Fruit fly (Drosophila melanogaster) whole organism, embryonic: ENCODE data around the gene CG34325.

Experiments used
- Abd-B ChIP-seq: fragments of 200-800 bp; sonication (Bioruptor generic); optimal IDR thresholded peaks from 2 replicates; lab custom pipeline; 2018; ENCODE audit warnings: missing biosample characterization, mild to moderate bottlenecking, missing genetic modification characterization, moderate library complexity
- BEAF-32 ChIP-seq: fragments of 200-800 bp; sonication (Bioruptor generic); optimal IDR thresholded peaks from 3 replicates; lab custom pipeline; 2017; ENCODE audit warnings: missing biosample characterization, missing genetic modification characterization, mild to moderate bottlenecking, moderate library complexity, missing genetic modification reagents
- CG10147 ChIP-seq: fragments of 200-800 bp; sonication (Bioruptor generic); optimal IDR thresholded peaks from 2 replicates; lab custom pipeline; 2019; ENCODE audit warnings: missing biosample characterization, mild to moderate bottlenecking, missing genetic modification characterization, moderate library complexity
- CG10462 ChIP-seq: fragments of 200-800 bp; sonication (Bioruptor generic); optimal IDR thresholded peaks from 2 replicates; lab custom pipeline; 2016; ENCODE audit warnings: missing biosample characterization, missing genetic modification characterization
- CG11093 ChIP-seq: fragments of 200-800 bp; sonication (Bioruptor generic); IDR thresholded peaks from 3 replicates; pipeline ENCODE4 v1.3.6; 2022; ENCODE audit warnings: missing biosample characterization, missing genetic modification characterization
- CG11504 ChIP-seq: fragments of 200-800 bp; sonication (Bioruptor generic); optimal IDR thresholded peaks from 3 replicates; lab custom pipeline; 2019; ENCODE audit warnings: missing biosample characterization, mild to moderate bottlenecking, missing genetic modification characterization, moderate library complexity
- CG12744 ChIP-seq: fragments of 200-800 bp; sonication (Bioruptor generic); optimal IDR thresholded peaks from 2 replicates; lab custom pipeline; 2016; ENCODE audit warnings: missing biosample characterization, missing genetic modification characterization
- CG13123 ChIP-seq: fragments of 200-800 bp; sonication (Bioruptor generic); optimal IDR thresholded peaks from 2 replicates; lab custom pipeline; 2016; ENCODE audit warnings: missing biosample characterization, missing genetic modification characterization
- CG14965 ChIP-seq: fragments of 200-800 bp; sonication (Bioruptor generic); optimal IDR thresholded peaks from 2 replicates; lab custom pipeline; 2016; ENCODE audit warnings: missing biosample characterization, missing genetic modification characterization, borderline replicate concordance
- CG1603 ChIP-seq: fragments of 200-800 bp; sonication (Bioruptor generic); optimal IDR thresholded peaks from 2 replicates; lab custom pipeline; 2019; ENCODE audit warnings: missing biosample characterization, mild to moderate bottlenecking, missing genetic modification characterization, moderate library complexity
- CG16863 ChIP-seq: fragments of 200-800 bp; sonication (Bioruptor generic); optimal IDR thresholded peaks from 3 replicates; lab custom pipeline; 2016; ENCODE audit warnings: missing biosample characterization, missing genetic modification characterization
- CG17385 ChIP-seq: fragments of 200-800 bp; sonication (Bioruptor generic); optimal IDR thresholded peaks from 3 replicates; lab custom pipeline; 2018; ENCODE audit warnings: missing biosample characterization, mild to moderate bottlenecking, missing genetic modification characterization
- CG17829 ChIP-seq: fragments of 200-800 bp; optimal IDR thresholded peaks from 2 replicates; lab custom pipeline; 2019; ENCODE audit warnings: missing biosample characterization, mild to moderate bottlenecking, missing genetic modification characterization, moderate library complexity
- CG31441 ChIP-seq: fragments of 200-800 bp; sonication (Bioruptor generic); IDR thresholded peaks from 2 replicates; pipeline ENCODE4 v1.3.6; 2022; ENCODE audit warnings: missing biosample characterization, missing genetic modification characterization
- CG32772 ChIP-seq: fragments of 200-800 bp; sonication (Bioruptor generic); IDR thresholded peaks from 2 replicates; pipeline ENCODE4 v1.3.6; 2022; ENCODE audit warnings: missing biosample characterization, missing genetic modification characterization
- CG3281 ChIP-seq: fragments of 200-800 bp; sonication (Bioruptor generic); optimal IDR thresholded peaks from 3 replicates; lab custom pipeline; 2017; ENCODE audit warnings: missing biosample characterization, mild to moderate bottlenecking, missing genetic modification characterization
- CG33213 ChIP-seq: fragments of 200-800 bp; sonication (Bioruptor generic); optimal IDR thresholded peaks from 3 replicates; lab custom pipeline; 2016; ENCODE audit warnings: missing biosample characterization, missing genetic modification characterization
- CG3995 ChIP-seq: fragments of 200-800 bp; sonication (Bioruptor generic); optimal IDR thresholded peaks from 3 replicates; lab custom pipeline; 2016; ENCODE audit warnings: missing biosample characterization, missing genetic modification characterization
- CG4282 ChIP-seq: fragments of 200-800 bp; sonication (Bioruptor generic); optimal IDR thresholded peaks from 2 replicates; lab custom pipeline; 2016; ENCODE audit warnings: missing biosample characterization, missing genetic modification characterization
- CG7745 ChIP-seq: fragments of 200-800 bp; sonication (Bioruptor generic); optimal IDR thresholded peaks from 2 replicates; lab custom pipeline; 2018; ENCODE audit warnings: missing biosample characterization, mild to moderate bottlenecking, missing genetic modification characterization, moderate library complexity
- CG7839 ChIP-seq: fragments of 200-800 bp; sonication (Bioruptor generic); optimal IDR thresholded peaks from 3 replicates; lab custom pipeline; 2018; ENCODE audit warnings: missing biosample characterization, mild to moderate bottlenecking, missing genetic modification characterization, moderate library complexity
- CG9609 ChIP-seq: fragments of 200-800 bp; sonication (Bioruptor generic); optimal IDR thresholded peaks from 3 replicates; lab custom pipeline; 2016; ENCODE audit warnings: missing biosample characterization, missing genetic modification characterization
- D19B ChIP-seq: fragments of 200-800 bp; sonication (Bioruptor generic); optimal IDR thresholded peaks from 2 replicates; lab custom pipeline; 2017; ENCODE audit warnings: missing biosample characterization, mild to moderate bottlenecking, missing genetic modification characterization
- Hr51 ChIP-seq, 2 experiments: fragments of 200-800 bp; sonication (Bioruptor generic); optimal IDR thresholded peaks; 2 replicates in 1 of 2; 3 replicates in 1 of 2; lab custom pipeline; 2016 to 2018; ENCODE audit warnings: missing biosample characterization in 2 of 2, missing genetic modification characterization in 2 of 2, mild to moderate bottlenecking in 1 of 2, moderate library complexity in 1 of 2
- Jarid2 ChIP-seq: fragments of 200-800 bp; sonication (Bioruptor generic); optimal IDR thresholded peaks from 3 replicates; lab custom pipeline; 2017; ENCODE audit warnings: mild to moderate bottlenecking, missing biosample characterization, missing genetic modification reagents, missing genetic modification characterization
- Lpt ChIP-seq: fragments of >200 bp; optimal IDR thresholded peaks from 2 replicates; lab custom pipeline; 2018; ENCODE audit warnings: missing biosample characterization, missing genetic modification characterization
- MBD-R2 ChIP-seq: fragments of 200-800 bp; sonication (Bioruptor generic); IDR thresholded peaks from 2 replicates; pipeline ENCODE4 v1.3.6; 2022; ENCODE audit warnings: missing biosample characterization, missing genetic modification characterization
- Meics ChIP-seq: fragments of 200-800 bp; sonication (Bioruptor generic); optimal IDR thresholded peaks from 2 replicates; lab custom pipeline; 2017; ENCODE audit warnings: missing biosample characterization, mild to moderate bottlenecking, missing genetic modification characterization
- Mes4 ChIP-seq: fragments of 200-800 bp; sonication (Bioruptor generic); optimal IDR thresholded peaks from 2 replicates; lab custom pipeline; 2016; ENCODE audit warnings: missing biosample characterization, missing genetic modification characterization
- Mrtf ChIP-seq: fragments of 200-800 bp; sonication (Bioruptor generic); IDR thresholded peaks from 3 replicates; pipeline ENCODE4 v1.3.6; 2022; ENCODE audit warnings: missing biosample characterization, missing genetic modification characterization
- Myb ChIP-seq: fragments of 200-800 bp; sonication (Bioruptor generic); optimal IDR thresholded peaks from 2 replicates; lab custom pipeline; 2016; ENCODE audit warnings: missing biosample characterization, missing genetic modification characterization
- aop ChIP-seq: fragments of 200-800 bp; sonication (Bioruptor generic); IDR thresholded peaks from 2 replicates; pipeline ENCODE4 v1.3.6; 2022; ENCODE audit warnings: missing biosample characterization, missing genetic modification characterization
- ato ChIP-seq: fragments of 200-800 bp; sonication (Bioruptor generic); IDR thresholded peaks from 2 replicates; pipeline ENCODE4 v1.3.6; 2022; ENCODE audit warnings: missing biosample characterization, missing genetic modification characterization; ENCODE audit not compliant: partially characterized antibody
- chm ChIP-seq: fragments of 200-800 bp; sonication (Bioruptor generic); IDR thresholded peaks from 2 replicates; pipeline ENCODE4 v1.3.6; 2022; ENCODE audit warnings: missing biosample characterization, missing genetic modification characterization
- corto ChIP-seq: fragments of 200-800 bp; sonication (Bioruptor generic); optimal IDR thresholded peaks from 2 replicates; lab custom pipeline; 2016; ENCODE audit warnings: missing biosample characterization, mild to moderate bottlenecking, missing genetic modification characterization, moderate library complexity
- ewg ChIP-seq: fragments of 200-800 bp; sonication (Bioruptor generic); optimal IDR thresholded peaks from 3 replicates; lab custom pipeline; 2017; ENCODE audit warnings: mild to moderate bottlenecking, missing biosample characterization, missing genetic modification reagents, missing genetic modification characterization
- fru ChIP-seq: fragments of >200 bp; optimal IDR thresholded peaks from 2 replicates; lab custom pipeline; 2017
- gem ChIP-seq: fragments of 200-800 bp; sonication (Bioruptor generic); optimal IDR thresholded peaks from 2 replicates; lab custom pipeline; 2019; ENCODE audit warnings: missing biosample characterization, mild to moderate bottlenecking, missing genetic modification characterization, moderate library complexity
- gfzf ChIP-seq: fragments of 200-800 bp; sonication (Bioruptor generic); optimal IDR thresholded peaks from 2 replicates; lab custom pipeline; 2016; ENCODE audit warnings: missing biosample characterization, mild to moderate bottlenecking, missing genetic modification characterization, moderate library complexity
- lov ChIP-seq, 2 experiments: fragments of 200-800 bp in 1 of 2; fragments of >200 bp in 1 of 2; sonication (Bioruptor generic) in 1 of 2; IDR thresholded peaks in 1 of 2; optimal IDR thresholded peaks in 1 of 2; 2 replicates in 1 of 2; 3 replicates in 1 of 2; pipeline versions ENCODE4 v1.3.6 to Lab custom; 2017 to 2022; ENCODE audit warnings: missing biosample characterization in 1 of 2, missing genetic modification characterization in 1 of 2
- onecut ChIP-seq: fragments of 200-800 bp; sonication (Bioruptor generic); IDR thresholded peaks from 2 replicates; pipeline ENCODE4 v1.3.6; 2022; ENCODE audit warnings: missing biosample characterization, missing genetic modification characterization
- pfk ChIP-seq: fragments of 200-800 bp; sonication (Bioruptor generic); optimal IDR thresholded peaks from 2 replicates; lab custom pipeline; 2018; ENCODE audit warnings: missing biosample characterization, mild to moderate bottlenecking, missing genetic modification characterization, moderate library complexity
- sens ChIP-seq: fragments of 200-800 bp; sonication (Bioruptor generic); peaks from one replicate; lab custom pipeline; 2016; ENCODE audit warnings: missing biosample characterization, missing genetic modification characterization
- shn ChIP-seq: fragments of 200-800 bp; sonication (Bioruptor generic); optimal IDR thresholded peaks from 3 replicates; lab custom pipeline; 2016; ENCODE audit warnings: missing biosample characterization, missing genetic modification characterization
- tin ChIP-seq: fragments of 200-800 bp; sonication (Bioruptor generic); optimal IDR thresholded peaks from 3 replicates; lab custom pipeline; 2016; ENCODE audit warnings: missing biosample characterization, missing genetic modification characterization
- wdn ChIP-seq: fragments of 200-800 bp; sonication (Bioruptor generic); IDR thresholded peaks from 2 replicates; pipeline ENCODE4 v1.3.6; 2022; ENCODE audit warnings: missing biosample characterization, missing genetic modification characterization
- zfh1 ChIP-seq: fragments of 200-800 bp; sonication (Bioruptor generic); IDR thresholded peaks from 3 replicates; pipeline ENCODE4 v1.3.6; 2022; ENCODE audit warnings: missing biosample characterization, missing genetic modification characterization

CG34325 gene

dm6 chrX:16696614-16697519, 24.3 kb downstream of the CG34325 start (continued):
- peak; percentile 13 for TF ChIP-seq CG17385 (GFP tag; lab: Kevin White, UChicago)
- TF ChIP-seq Meics (GFP tag; lab: Kevin White, UChicago), result peak; percentile 40
- TF ChIP-seq D19B (GFP tag; lab: Kevin White, UChicago), result no peak
- no peak for TF ChIP-seq CG32772
- TF ChIP-seq gem (tag; lab: Kevin White, UChicago), result peak; percentile 49
- TF ChIP-seq Hr51 (GFP tag; optimal IDR thresholded peaks at IDR 0.05; lab: Kevin White, UChicago), result peak in 1 of 2 experiments; percentile 32
- no peak for TF ChIP-seq lov (optimal IDR thresholded peaks at IDR 0.05; lab: Kevin White, UChicago)
- no peak for TF ChIP-seq lov (GFP tag; IDR thresholded peaks at IDR 0.05; lab: Robert Waterston, UW)
- no peak for TF ChIP-seq CG13123 (GFP tag; lab: Kevin White, UChicago)
- TF ChIP-seq CG11093, result no peak
- no peak for TF ChIP-seq chm (GFP tag; lab: Robert Waterston, UW)
- TF ChIP-seq CG3281 (GFP tag; lab: Kevin White, UChicago), result peak; percentile 24
- TF ChIP-seq zfh1, result no peak
- no peak for TF ChIP-seq Abd-B
- no peak for TF ChIP-seq CG16863 (GFP tag; lab: Kevin White, UChicago)
- no peak for TF ChIP-seq shn (GFP tag; lab: Kevin White, UChicago)
- TF ChIP-seq Lpt (GFP tag; lab: Kevin White, UChicago), result no peak
- no peak for TF ChIP-seq CG33213 (GFP tag; lab: Kevin White, UChicago)
- no peak for TF ChIP-seq onecut (GFP tag; lab: Robert Waterston, UW)
- no peak for TF ChIP-seq tin (GFP tag; lab: Kevin White, UChicago)
- TF ChIP-seq CG7839, result peak; percentile 3

dm6 chrX:16695658-16696181, 25.5 kb downstream of the CG34325 start, which contains the start of gene CG4678:
Gene CG4678 (plus strand): TSS chrX:16696131.
- TF ChIP-seq CG17385 (GFP tag; lab: Kevin White, UChicago) (no peak), Mrtf (GFP tag; lab: Robert Waterston, UW) (no peak), CG10462 (GFP tag; lab: Kevin White, UChicago) (no peak), CG33213 (GFP tag; lab: Kevin White, UChicago) (peak; percentile 58), Mes4 (GFP tag; lab: Kevin White, UChicago) (no peak), Jarid2 (peak; percentile 29), CG31441 (GFP tag; lab: Robert Waterston, UW) (no peak), CG9609 (GFP tag; lab: Kevin White, UChicago) (peak; percentile 6), fru (lab: Kevin White, UChicago) (no peak), CG12744 (GFP tag; lab: Kevin White, UChicago) (no peak), ewg (GFP tag; lab: Kevin White, UChicago) (peak; percentile 0), aop (GFP tag; lab: Robert Waterston, UW) (no peak), CG17829 (tag; lab: Kevin White, UChicago) (no peak), CG7745 (no peak), CG1603 (tag; lab: Kevin White, UChicago) (peak; percentile 49), CG10147 (no peak), CG11504 (peak; percentile 51), sens (GFP tag; lab: Kevin White, UChicago) (peak; percentile 73), pfk (no peak), BEAF-32 (GFP tag; lab: Kevin White, UChicago) (peak; percentile 28), Hr51 (GFP tag; optimal IDR thresholded peaks at IDR 0.05; lab: Kevin White, UChicago) (peak in 1 of 2 experiments; percentile 12), CG3995 (GFP tag; lab: Kevin White, UChicago) (no peak), corto (GFP tag; lab: Kevin White, UChicago) (no peak), CG4282 (no peak), wdn (GFP tag; lab: Robert Waterston, UW) (no peak), MBD-R2 (GFP tag; lab: Robert Waterston, UW) (peak; percentile 35; the same call in 1 of the 2 replicates), gfzf (GFP tag; lab: Kevin White, UChicago) (peak; percentile 72), CG14965 (GFP tag; lab: Kevin White, UChicago) (no peak), Myb (peak; percentile 52), ato (GFP tag; lab: Robert Waterston, UW) (no peak)
